Fruit fly (Drosophila melanogaster) whole organism, embryonic: ENCODE results near the gene vito.
A peak's percentile ranks its signal among the peaks of the same experiment; 100 is the strongest.

Experiments used
- Atf-2 ChIP-seq: fragments of 200-800 bp; sonication (Bioruptor generic); optimal IDR thresholded peaks from 2 replicates; lab custom pipeline; 2016; ENCODE audit warnings: missing biosample characterization, missing genetic modification characterization
- B-H1 ChIP-seq: fragments of 200-800 bp; sonication (Bioruptor generic); IDR thresholded peaks from 3 replicates; pipeline ENCODE4 v1.3.6; 2022; ENCODE audit warnings: missing biosample characterization, missing genetic modification characterization
- B-H2 ChIP-seq: fragments of 200-800 bp; sonication (Bioruptor generic); optimal IDR thresholded peaks from 2 replicates; lab custom pipeline; 2018; ENCODE audit warnings: missing biosample characterization, mild to moderate bottlenecking, missing genetic modification characterization
- BEAF-32 ChIP-seq: fragments of 200-800 bp; sonication (Bioruptor generic); optimal IDR thresholded peaks from 3 replicates; lab custom pipeline; 2017; ENCODE audit warnings: missing biosample characterization, missing genetic modification characterization, mild to moderate bottlenecking, moderate library complexity, missing genetic modification reagents
- Bdp1 ChIP-seq: fragments of 200-800 bp; sonication (Bioruptor generic); optimal IDR thresholded peaks from 3 replicates; lab custom pipeline; 2016; ENCODE audit warnings: missing biosample characterization, missing genetic modification characterization
- Bgb ChIP-seq: fragments of 200-800 bp; sonication (Bioruptor generic); IDR thresholded peaks from 2 replicates; pipeline ENCODE4 v1.3.6; 2022; ENCODE audit warnings: missing biosample characterization, missing genetic modification characterization; ENCODE audit not compliant: partially characterized antibody
- C15 ChIP-seq: fragments of 200-800 bp; sonication (Bioruptor generic); IDR thresholded peaks from 3 replicates; pipeline ENCODE4 v1.3.6; 2022; ENCODE audit warnings: missing biosample characterization, missing genetic modification characterization
- CG12744 ChIP-seq: fragments of 200-800 bp; sonication (Bioruptor generic); optimal IDR thresholded peaks from 2 replicates; lab custom pipeline; 2016; ENCODE audit warnings: missing biosample characterization, missing genetic modification characterization
- CG13624 ChIP-seq: fragments of 200-800 bp; sonication (Bioruptor generic); optimal IDR thresholded peaks from 2 replicates; lab custom pipeline; 2016; ENCODE audit warnings: missing biosample characterization, missing genetic modification characterization
- CG1603 ChIP-seq: fragments of 200-800 bp; sonication (Bioruptor generic); optimal IDR thresholded peaks from 2 replicates; lab custom pipeline; 2019; ENCODE audit warnings: missing biosample characterization, mild to moderate bottlenecking, missing genetic modification characterization, moderate library complexity
- CG17802 ChIP-seq: fragments of 200-800 bp; sonication (Bioruptor generic); optimal IDR thresholded peaks from 2 replicates; lab custom pipeline; 2018; ENCODE audit warnings: missing biosample characterization, mild to moderate bottlenecking, missing genetic modification characterization, moderate library complexity
- CG2120 ChIP-seq: fragments of 200-800 bp; sonication (Bioruptor generic); optimal IDR thresholded peaks from 3 replicates; lab custom pipeline; 2016; ENCODE audit warnings: missing biosample characterization, missing genetic modification characterization
- CG2712 ChIP-seq: fragments of 200-800 bp; optimal IDR thresholded peaks from 3 replicates; lab custom pipeline; 2019; ENCODE audit warnings: missing biosample characterization, mild to moderate bottlenecking, missing genetic modification characterization, moderate library complexity
- CG2889 ChIP-seq: fragments of 200-800 bp; sonication (Bioruptor generic); IDR thresholded peaks from 3 replicates; pipeline ENCODE4 v1.3.6; 2022; ENCODE audit warnings: missing biosample characterization, missing genetic modification characterization
- CG30020 ChIP-seq: fragments of 200-800 bp; optimal IDR thresholded peaks from 2 replicates; lab custom pipeline; 2019; ENCODE audit warnings: missing biosample characterization, mild to moderate bottlenecking, missing genetic modification characterization, moderate library complexity
- CG34422 ChIP-seq: fragments of 200-800 bp; sonication (Bioruptor generic); IDR thresholded peaks from 3 replicates; pipeline ENCODE4 v1.3.6; 2022; ENCODE audit warnings: missing biosample characterization, missing genetic modification characterization
- CG5245 ChIP-seq: fragments of 200-800 bp; sonication (Bioruptor generic); optimal IDR thresholded peaks from 3 replicates; lab custom pipeline; 2016; ENCODE audit warnings: missing biosample characterization, missing genetic modification characterization
- CG6683 ChIP-seq: fragments of 200-800 bp; sonication (Bioruptor generic); optimal IDR thresholded peaks from 2 replicates; lab custom pipeline; 2017; ENCODE audit warnings: missing biosample characterization, mild to moderate bottlenecking, missing genetic modification characterization, missing genetic modification reagents
- CG7372 ChIP-seq: fragments of 200-800 bp; sonication (Bioruptor generic); IDR thresholded peaks from 2 replicates; pipeline ENCODE4 v1.3.6; 2022; ENCODE audit warnings: missing biosample characterization, missing genetic modification characterization
- Dip2 ChIP-seq: fragments of 200-800 bp; sonication (Bioruptor generic); IDR thresholded peaks from 2 replicates; pipeline ENCODE4 v1.3.6; 2022; ENCODE audit warnings: missing biosample characterization, missing genetic modification characterization
- Dp ChIP-seq: fragments of 200-800 bp; sonication (Bioruptor generic); optimal IDR thresholded peaks from 2 replicates; lab custom pipeline; 2018; ENCODE audit warnings: missing biosample characterization, mild to moderate bottlenecking, missing genetic modification characterization, moderate library complexity
- Dref ChIP-seq: fragments of 200-800 bp; sonication (Bioruptor generic); IDR thresholded peaks from 2 replicates; pipeline ENCODE4 v1.3.6; 2022; ENCODE audit warnings: missing biosample characterization, missing genetic modification characterization
- Ets65A ChIP-seq: fragments of 200-800 bp; sonication (Bioruptor generic); peaks from one replicate; lab custom pipeline; 2016; ENCODE audit warnings: missing biosample characterization, missing genetic modification characterization
- Fer3 ChIP-seq: fragments of 200-800 bp; sonication (Bioruptor generic); optimal IDR thresholded peaks from 2 replicates; lab custom pipeline; 2018; ENCODE audit warnings: missing biosample characterization, mild to moderate bottlenecking, missing genetic modification characterization, moderate library complexity
- H2.0 ChIP-seq: fragments of 200-800 bp; sonication (Bioruptor generic); IDR thresholded peaks from 2 replicates; pipeline ENCODE4 v1.3.6; 2022; ENCODE audit warnings: missing biosample characterization, missing genetic modification characterization
- HmgD ChIP-seq: fragments of 200-800 bp; sonication (Bioruptor generic); optimal IDR thresholded peaks from 3 replicates; lab custom pipeline; 2016; ENCODE audit warnings: missing biosample characterization, missing genetic modification characterization
- HmgZ ChIP-seq: fragments of 200-800 bp; sonication (Bioruptor generic); optimal IDR thresholded peaks from 2 replicates; lab custom pipeline; 2018; ENCODE audit warnings: missing biosample characterization, mild to moderate bottlenecking, missing genetic modification characterization
- Hmr ChIP-seq: fragments of 200-800 bp; sonication (Bioruptor generic); optimal IDR thresholded peaks from 3 replicates; lab custom pipeline; 2017; ENCODE audit warnings: mild to moderate bottlenecking, missing biosample characterization, missing genetic modification reagents, missing genetic modification characterization
- MESR4 ChIP-seq: fragments of 200-800 bp; sonication (Bioruptor generic); optimal IDR thresholded peaks from 2 replicates; lab custom pipeline; 2018; ENCODE audit warnings: missing biosample characterization, mild to moderate bottlenecking, missing genetic modification characterization, moderate library complexity
- Myb ChIP-seq: fragments of 200-800 bp; sonication (Bioruptor generic); optimal IDR thresholded peaks from 2 replicates; lab custom pipeline; 2016; ENCODE audit warnings: missing biosample characterization, missing genetic modification characterization
- Ravus ChIP-seq: fragments of 200-800 bp; sonication (Bioruptor generic); IDR thresholded peaks from 2 replicates; pipeline ENCODE4 v1.3.6; 2022; ENCODE audit warnings: missing biosample characterization, missing genetic modification characterization
- Sin3A ChIP-seq: fragments of >200 bp; optimal IDR thresholded peaks from 2 replicates; lab custom pipeline; 2018
- Usf ChIP-seq: fragments of 200-800 bp; sonication (Bioruptor generic); optimal IDR thresholded peaks from 2 replicates; lab custom pipeline; 2017; ENCODE audit warnings: missing genotype, missing biosample characterization, missing genetic modification characterization
- YL-1 ChIP-seq: fragments of 200-800 bp; sonication (Bioruptor generic); optimal IDR thresholded peaks from 3 replicates; lab custom pipeline; 2017; ENCODE audit warnings: missing biosample characterization, mild to moderate bottlenecking, missing genetic modification characterization
- al ChIP-seq: fragments of 200-800 bp; sonication (Bioruptor generic); IDR thresholded peaks from 2 replicates; pipeline ENCODE4 v1.3.6; 2022; ENCODE audit warnings: missing biosample characterization, missing genetic modification characterization
- br ChIP-seq: fragments of >200 bp; optimal IDR thresholded peaks from 2 replicates; lab custom pipeline; 2017
- btn ChIP-seq: fragments of 200-800 bp; sonication (Bioruptor generic); optimal IDR thresholded peaks from 2 replicates; lab custom pipeline; 2016; ENCODE audit warnings: missing biosample characterization, missing genetic modification characterization
- dimm ChIP-seq: fragments of 200-800 bp; sonication (Bioruptor generic); IDR thresholded peaks from 2 replicates; pipeline ENCODE4 v1.3.6; 2022; ENCODE audit warnings: missing biosample characterization, missing genetic modification characterization
- exex ChIP-seq: fragments of 200-800 bp; sonication (Bioruptor generic); optimal IDR thresholded peaks from 4 replicates; lab custom pipeline; 2018; ENCODE audit warnings: missing biosample characterization, mild to moderate bottlenecking, missing genetic modification characterization, moderate library complexity
- gce ChIP-seq: fragments of 200-800 bp; sonication (Bioruptor generic); IDR thresholded peaks from 3 replicates; pipeline ENCODE4 v1.3.6; 2022; ENCODE audit warnings: missing biosample characterization, missing genetic modification characterization
- jing ChIP-seq: fragments of 200-800 bp; sonication (Bioruptor generic); optimal IDR thresholded peaks from 2 replicates; lab custom pipeline; 2018; ENCODE audit warnings: missing biosample characterization, mild to moderate bottlenecking, missing genetic modification characterization
- mam ChIP-seq: fragments of 200-800 bp; sonication (Bioruptor generic); optimal IDR thresholded peaks from 3 replicates; lab custom pipeline; 2016; ENCODE audit warnings: missing biosample characterization, missing genetic modification characterization
- nmo ChIP-seq: fragments of 200-800 bp; sonication (Bioruptor generic); optimal IDR thresholded peaks from 2 replicates; lab custom pipeline; 2018; ENCODE audit warnings: missing biosample characterization, mild to moderate bottlenecking, missing genetic modification characterization, moderate library complexity
- org-1 ChIP-seq: fragments of 200-800 bp; sonication (Bioruptor generic); optimal IDR thresholded peaks from 2 replicates; lab custom pipeline; 2017; ENCODE audit warnings: missing biosample characterization, missing genetic modification characterization
- otp ChIP-seq: fragments of 200-800 bp; sonication (Bioruptor generic); IDR thresholded peaks from 3 replicates; pipeline ENCODE4, ENCODE4 v1.3.6; 2022; ENCODE audit warnings: missing biosample characterization, missing genetic modification characterization
- peb ChIP-seq: fragments of 200-800 bp; sonication (Bioruptor generic); IDR thresholded peaks from 2 replicates; pipeline ENCODE4 v1.3.6; 2022; ENCODE audit warnings: missing biosample characterization, missing genetic modification characterization
- pros ChIP-seq: fragments of 200-800 bp; sonication (Bioruptor generic); optimal IDR thresholded peaks from 3 replicates; lab custom pipeline; 2019; ENCODE audit warnings: missing biosample characterization, mild to moderate bottlenecking, missing genetic modification characterization, moderate library complexity
- shn ChIP-seq: fragments of 200-800 bp; sonication (Bioruptor generic); optimal IDR thresholded peaks from 3 replicates; lab custom pipeline; 2016; ENCODE audit warnings: missing biosample characterization, missing genetic modification characterization
- sisA ChIP-seq: fragments of 200-800 bp; sonication (Bioruptor generic); IDR thresholded peaks from 2 replicates; pipeline ENCODE4 v1.3.6; 2022; ENCODE audit warnings: missing biosample characterization, missing genetic modification characterization
- stwl ChIP-seq: fragments of 200-800 bp; sonication (Bioruptor generic); optimal IDR thresholded peaks from 3 replicates; lab custom pipeline; 2018; ENCODE audit warnings: missing biosample characterization, mild to moderate bottlenecking, missing genetic modification characterization, moderate library complexity
- tgo ChIP-seq: fragments of 200-800 bp; sonication (Bioruptor generic); IDR thresholded peaks from 3 replicates; pipeline ENCODE4 v1.3.6; 2022; ENCODE audit warnings: missing biosample characterization, missing genetic modification characterization
- trem ChIP-seq: fragments of 200-800 bp; optimal IDR thresholded peaks from 3 replicates; lab custom pipeline; 2019; ENCODE audit warnings: missing biosample characterization, mild to moderate bottlenecking, missing genetic modification characterization, moderate library complexity

The vito gene

dm6 chr3L:5810633-5811341 lies 33.7 kb upstream of the vito start, which contains the start of the genes S6k and kri (continued):
- TF ChIP-seq CG6683 (GFP tag; lab: Kevin White, UChicago) (no peak), Sin3A (peak; percentile 66), HmgZ (tag; lab: Kevin White, UChicago) (peak; percentile 82), exex (tag; lab: Kevin White, UChicago) (peak; percentile 65), Fer3 (tag; lab: Kevin White, UChicago) (no peak), Usf (GFP tag; lab: Kevin White, UChicago) (no peak), mam (GFP tag; lab: Kevin White, UChicago) (no peak), Ets65A (GFP tag; lab: Kevin White, UChicago) (no peak), pros (GFP tag; lab: Kevin White, UChicago) (no peak), br (lab: Kevin White, UChicago) (no peak), nmo (GFP tag; lab: Kevin White, UChicago) (peak; percentile 37), CG2120 (no peak), C15 (GFP tag; lab: Robert Waterston, UW) (no peak), shn (GFP tag; lab: Kevin White, UChicago) (no peak), CG5245 (GFP tag; lab: Kevin White, UChicago) (no peak), CG12744 (GFP tag; lab: Kevin White, UChicago) (no peak), Bdp1 (GFP tag; lab: Kevin White, UChicago) (no peak), CG30020 (peak; percentile 9), HmgD (GFP tag; lab: Kevin White, UChicago) (no peak), Ravus (GFP tag; lab: Robert Waterston, UW) (no peak), dimm (GFP tag; lab: Robert Waterston, UW) (no peak), CG34422 (GFP tag; lab: Robert Waterston, UW) (peak; percentile 38; the same call in 1 of the 3 replicates), B-H1 (GFP tag; lab: Robert Waterston, UW) (no peak), peb (no peak), Dip2 (GFP tag; lab: Robert Waterston, UW) (no peak), CG7372 (GFP tag; lab: Robert Waterston, UW) (no peak), BEAF-32 (GFP tag; lab: Kevin White, UChicago) (peak; percentile 54), tgo (GFP tag; lab: Robert Waterston, UW) (no peak), YL-1 (GFP tag; lab: Kevin White, UChicago) (peak; percentile 98), CG2889 (GFP tag; lab: Robert Waterston, UW) (no peak), trem (tag; lab: Kevin White, UChicago) (peak; percentile 81), al (GFP tag; lab: Robert Waterston, UW) (no peak), Dp (GFP tag; lab: Kevin White, UChicago) (peak; percentile 39), jing (GFP tag; lab: Kevin White, UChicago) (no peak), H2.0 (no peak), gce (GFP tag; lab: Robert Waterston, UW) (no peak), B-H2 (GFP tag; lab: Kevin White, UChicago) (no peak), Hmr (GFP tag; lab: Kevin White, UChicago) (peak; percentile 27), CG1603 (tag; lab: Kevin White, UChicago) (peak; percentile 82), CG17802 (tag; lab: Kevin White, UChicago) (no peak), org-1 (GFP tag; lab: Kevin White, UChicago) (no peak), btn (no peak), Atf-2 (no peak), Myb (GFP tag; lab: Kevin White, UChicago) (peak; percentile 16), sisA (no peak), CG2712 (tag; lab: Kevin White, UChicago) (peak; percentile 9), Bgb (GFP tag; lab: Robert Waterston, UW) (no peak; the same call in 1 of the 2 replicates), MESR4 (GFP tag; lab: Kevin White, UChicago) (peak; percentile 99), otp (no peak), Dref (GFP tag; lab: Robert Waterston, UW) (peak; percentile 45), stwl (tag; lab: Kevin White, UChicago) (peak; percentile 64), CG13624 (peak; percentile 32)
